Fruit fly (Drosophila melanogaster): Measurements from ENCODE around the gene RYa-R.
A peak's percentile ranks its signal among the peaks of the same experiment; 100 is the strongest.

Gene RYa-R

dm6 chr3R:26988412-26988981, 8.3 kb upstream of the RYa-R start, which contains the start of gene CG31075 (continued):
- TF ChIP-seq Atf3 (GFP tag; optimal IDR thresholded peaks at IDR 0.05) (no peak), zf30C (GFP tag; optimal IDR thresholded peaks at IDR 0.05) (no peak), run (tag; optimal IDR thresholded peaks at IDR 0.05) (peak; percentile 0), nau (GFP tag; optimal IDR thresholded peaks at IDR 0.05) (peak; percentile 7), CG8388 (GFP tag; optimal IDR thresholded peaks at IDR 0.05) (no peak), eve (GFP tag; optimal IDR thresholded peaks at IDR 0.05) (no peak), CG14050 (GFP tag; IDR thresholded peaks at IDR 0.05) (peak; percentile 55; the same call in 2 of the 3 replicates), nerfin-1 (tag; optimal IDR thresholded peaks at IDR 0.05) (no peak), CG10654 (GFP tag; optimal IDR thresholded peaks at IDR 0.05) (peak; percentile 8), Dad (GFP tag; optimal IDR thresholded peaks at IDR 0.05) (no peak), sisA (GFP tag; IDR thresholded peaks at IDR 0.05) (no peak), Ssrp (tag; optimal IDR thresholded peaks at IDR 0.05) (no peak), Oaz (GFP tag; IDR thresholded peaks at IDR 0.05) (peak; percentile 62), tgo (GFP tag; IDR thresholded peaks at IDR 0.05) (peak; percentile 59), CG15601 (tag; optimal IDR thresholded peaks at IDR 0.05) (no peak), vfl (GFP tag; optimal IDR thresholded peaks at IDR 0.05) (no peak), kah (GFP tag; optimal IDR thresholded peaks at IDR 0.05) (no peak), CHES-1-like (GFP tag; optimal IDR thresholded peaks at IDR 0.05) (no peak), Usf (GFP tag; optimal IDR thresholded peaks at IDR 0.05) (peak; percentile 3), E2f2 (GFP tag; IDR thresholded peaks at IDR 0.05) (peak; percentile 43; the same call in 1 of the 2 replicates), B-H2 (GFP tag; optimal IDR thresholded peaks at IDR 0.05) (peak; percentile 37), HmgD (GFP tag; optimal IDR thresholded peaks at IDR 0.05) (no peak), CG31441 (GFP tag; IDR thresholded peaks at IDR 0.05) (0 out of 2 replicates have a peak, but pooled peaks have one; percentile 11), CG17328 (GFP tag; IDR thresholded peaks at IDR 0.05) (peak; percentile 58), lmd (GFP tag; IDR thresholded peaks at IDR 0.05) (peak; percentile 26; the same call in 1 of the 2 replicates), CG3847 (GFP tag; IDR thresholded peaks at IDR 0.05) (peak; percentile 59), trh (GFP tag; optimal IDR thresholded peaks at IDR 0.05) (no peak), otp (GFP tag; IDR thresholded peaks at IDR 0.05) (peak; percentile 24; the same call in 1 of the 3 replicates), CG9727 (GFP tag; optimal IDR thresholded peaks at IDR 0.05) (peak; percentile 41), sd (tag; optimal IDR thresholded peaks at IDR 0.05) (no peak), zfh2 (GFP tag; optimal IDR thresholded peaks at IDR 0.05) (peak; percentile 63), cwo (GFP tag; optimal IDR thresholded peaks at IDR 0.05) (peak; percentile 63), Ravus (GFP tag; IDR thresholded peaks at IDR 0.05) (peak; percentile 20), CG30403 (GFP tag; optimal IDR thresholded peaks at IDR 0.05) (peak; percentile 63), CG4617 (GFP tag; optimal IDR thresholded peaks at IDR 0.05; ENCODE audit: borderline replicate concordance) (no peak), onecut (GFP tag; IDR thresholded peaks at IDR 0.05) (peak; percentile 79), danr (GFP tag; IDR thresholded peaks at IDR 0.05) (no peak), CG4854 (GFP tag; optimal IDR thresholded peaks at IDR 0.05) (peak; percentile 10), al (GFP tag; IDR thresholded peaks at IDR 0.05) (0 out of 2 replicates have a peak, but pooled peaks have one; percentile 35), CG2712 (tag; optimal IDR thresholded peaks at IDR 0.05) (peak; percentile 28), CG7839 (tag; optimal IDR thresholded peaks at IDR 0.05) (peak; percentile 69), wor (GFP tag; IDR thresholded peaks at IDR 0.05) (0 out of 2 replicates have a peak, but pooled peaks have one; percentile 29), CG2120 (GFP tag; optimal IDR thresholded peaks at IDR 0.05) (peak; percentile 65), CG6254 (GFP tag; optimal IDR thresholded peaks at IDR 0.05) (no peak), HLHmδ (GFP tag; optimal IDR thresholded peaks at IDR 0.05) (no peak), CG32532 (GFP tag; IDR thresholded peaks at IDR 0.05) (peak; percentile 83), gsb-n (tag; optimal IDR thresholded peaks at IDR 0.05) (no peak), HLH54F (GFP tag; optimal IDR thresholded peaks at IDR 0.05) (peak; percentile 7), zfh1 (GFP tag; IDR thresholded peaks at IDR 0.05) (peak; percentile 11; the same call in 1 of the 3 replicates), Nf-YA (GFP tag; IDR thresholded peaks at IDR 0.05) (peak; percentile 52), Max (GFP tag; optimal IDR thresholded peaks at IDR 0.05) (peak; percentile 54)

Measured in whole organism, embryonic.